Fruit fly (Drosophila melanogaster) S2 (cell line): ENCODE results near the gene CG43867.

Experiments used
- CG8478 ChIP-seq: fragments of >200 bp; optimal IDR thresholded peaks from 2 replicates; lab custom pipeline; 2018
- CTCF ChIP-seq, 2 experiments: fragments of >200 bp; optimal IDR thresholded peaks; 2 replicates each; lab custom pipeline; 2018

dm6 chrX:955873-956272 lies 28.1 kb upstream of the CG43867 start:
- TF ChIP-seq CTCF (optimal IDR thresholded peaks at IDR 0.05; lab: Kevin White, UChicago), result no peak
- no peak for TF ChIP-seq CG8478 (lab: Kevin White, UChicago)
